Worm (Caenorhabditis elegans) whole organism, young adult: ENCODE data around the gene R12G8.1.

Experiments used
- B0019.2 ChIP-seq: fragments of 200-800 bp; sonication (Bioruptor generic); conservative IDR thresholded peaks from 2 replicates; pipeline ENCODE4 v1.3.6; 2022; ENCODE audit warnings: missing genetic modification reagents, missing genetic modification characterization, missing compliant biosample characterization
- B0261.1 ChIP-seq: sonication (generic microtip); optimal IDR thresholded peaks from 2 replicates; lab custom pipeline; 2016; ENCODE audit warnings: mild to moderate bottlenecking, missing genetic modification characterization, moderate library complexity, missing compliant biosample characterization
- B0336.3 ChIP-seq: fragments of 200-800 bp; sonication (Bioruptor generic); IDR thresholded peaks from 2 replicates; pipeline ENCODE4 v1.3.6; 2022; ENCODE audit warnings: missing genetic modification characterization, missing compliant biosample characterization
- C06A6.2 ChIP-seq: fragments of 200-800 bp; sonication (Bioruptor generic); conservative IDR thresholded peaks from 2 replicates; pipeline ENCODE4 v1.3.6; 2022; ENCODE audit warnings: missing genetic modification characterization, missing compliant biosample characterization
- F10E7.11 ChIP-seq: sonication (generic microtip); optimal IDR thresholded peaks from 2 replicates; lab custom pipeline; 2017; ENCODE audit warnings: mild to moderate bottlenecking, missing genetic modification characterization, moderate library complexity, missing compliant biosample characterization
- F23B12.7 ChIP-seq: sonication (generic microtip); optimal IDR thresholded peaks from 2 replicates; lab custom pipeline; 2017; ENCODE audit warnings: missing genetic modification characterization, mild to moderate bottlenecking, missing compliant biosample characterization, antibody characterized with exemption, moderate library complexity; ENCODE audit not compliant: insufficient read depth
- F33H1.4 ChIP-seq: fragments of 200-800 bp; sonication (Bioruptor generic); IDR thresholded peaks from 2 replicates; pipeline ENCODE4 v1.3.6; 2022; ENCODE audit warnings: missing genetic modification reagents, missing genetic modification characterization, missing compliant biosample characterization
- F39B2.1 ChIP-seq: fragments of 200-800 bp; sonication (Bioruptor generic); IDR thresholded peaks from 2 replicates; pipeline ENCODE4 v1.3.6; 2022; ENCODE audit warnings: missing genetic modification reagents, missing genetic modification characterization, missing compliant biosample characterization
- F49E8.2 ChIP-seq: sonication (generic microtip); optimal IDR thresholded peaks from 3 replicates; lab custom pipeline; 2017; ENCODE audit warnings: missing genetic modification characterization, mild to moderate bottlenecking, missing compliant biosample characterization, antibody characterized with exemption, moderate library complexity; ENCODE audit not compliant: insufficient read depth
- F52B5.7 ChIP-seq: sonication (generic microtip); optimal IDR thresholded peaks from 2 replicates; lab custom pipeline; 2016; ENCODE audit warnings: mild to moderate bottlenecking, missing genetic modification characterization, missing compliant biosample characterization
- Y53F4B.3 ChIP-seq: fragments of 200-800 bp; sonication (Bioruptor generic); IDR thresholded peaks from 2 replicates; pipeline ENCODE4 v1.3.6; 2022; ENCODE audit warnings: missing genetic modification reagents, missing genetic modification characterization, missing compliant biosample characterization
- Y79H2A.3 ChIP-seq: fragments of 200-800 bp; sonication (Bioruptor generic); conservative IDR thresholded peaks from 2 replicates; pipeline ENCODE4 v1.3.6; 2022; ENCODE audit warnings: missing genetic modification reagents, missing genetic modification characterization, missing compliant biosample characterization
- ZK185.1 ChIP-seq: sonication (generic microtip); optimal IDR thresholded peaks from 2 replicates; lab custom pipeline; 2016; ENCODE audit warnings: mild to moderate bottlenecking, missing genetic modification characterization, missing compliant biosample characterization; ENCODE audit not compliant: poor library complexity, severe bottlenecking
- atf-7 ChIP-seq: sonication (generic microtip); optimal IDR thresholded peaks from 2 replicates; lab custom pipeline; 2017; ENCODE audit warnings: mild to moderate bottlenecking, missing genetic modification characterization, missing compliant biosample characterization
- athp-1 ChIP-seq: sonication (generic microtip); optimal IDR thresholded peaks from 2 replicates; lab custom pipeline; 2017; ENCODE audit warnings: mild to moderate bottlenecking, missing genetic modification characterization, missing compliant biosample characterization
- bed-2 ChIP-seq: fragments of 200-800 bp; sonication (Bioruptor generic); IDR thresholded peaks from 2 replicates; pipeline ENCODE4 v1.3.6; 2022; ENCODE audit warnings: missing genetic modification reagents, missing genetic modification characterization, missing compliant biosample characterization
- ceh-58 ChIP-seq: fragments of 200-800 bp; sonication (Bioruptor generic); IDR thresholded peaks from 2 replicates; pipeline ENCODE4 v1.3.6; 2022; ENCODE audit warnings: missing genetic modification characterization, missing compliant biosample characterization
- egl-18 ChIP-seq: fragments of 200-800 bp; sonication (Bioruptor generic); IDR thresholded peaks from 2 replicates; pipeline ENCODE4 v1.3.6; 2022; ENCODE audit warnings: missing genetic modification reagents, missing genetic modification characterization, missing compliant biosample characterization
- ets-4 ChIP-seq: fragments of 200-800 bp; sonication (Bioruptor generic); optimal IDR thresholded peaks from 2 replicates; lab custom pipeline; 2018; ENCODE audit warnings: mild to moderate bottlenecking, missing genetic modification characterization, missing compliant biosample characterization
- hlh-12 ChIP-seq: sonication (generic microtip); optimal IDR thresholded peaks from 2 replicates; lab custom pipeline; 2016; ENCODE audit warnings: missing genetic modification characterization, missing compliant biosample characterization
- hrde-1 ChIP-seq: sonication (generic microtip); optimal IDR thresholded peaks from 2 replicates; lab custom pipeline; 2016; ENCODE audit warnings: missing genetic modification characterization, mild to moderate bottlenecking, missing compliant biosample characterization, moderate library complexity, missing genotype, missing genetic modification reagents, borderline replicate concordance
- let-526 ChIP-seq: fragments of 200-800 bp; sonication (Bioruptor generic); IDR thresholded peaks from 2 replicates; pipeline ENCODE4 v1.3.6; 2022; ENCODE audit warnings: missing genetic modification reagents, missing genetic modification characterization, missing compliant biosample characterization
- lin-26 ChIP-seq: fragments of 200-800 bp; sonication (Bioruptor generic); IDR thresholded peaks from 2 replicates; pipeline ENCODE4 v1.3.6; 2022; ENCODE audit warnings: missing genetic modification reagents, missing genetic modification characterization, missing compliant biosample characterization
- lin-40 ChIP-seq: sonication (generic microtip); optimal IDR thresholded peaks from 2 replicates; lab custom pipeline; 2016; ENCODE audit warnings: missing genetic modification characterization, mild to moderate bottlenecking, missing compliant biosample characterization, missing genotype, missing genetic modification reagents
- lin-54 ChIP-seq: fragments of 200-800 bp; sonication (Bioruptor generic); optimal IDR thresholded peaks from 2 replicates; lab custom pipeline; 2018; ENCODE audit warnings: mild to moderate bottlenecking, missing genetic modification characterization, missing compliant biosample characterization
- lir-1 ChIP-seq: fragments of 200-800 bp; sonication (Bioruptor generic); conservative IDR thresholded peaks from 2 replicates; pipeline ENCODE4 v1.3.6; 2022; ENCODE audit warnings: missing genetic modification reagents, missing genetic modification characterization, missing compliant biosample characterization
- lsl-1 ChIP-seq: fragments of 200-800 bp; sonication (Bioruptor generic); optimal IDR thresholded peaks from 2 replicates; lab custom pipeline; 2018; ENCODE audit warnings: mild to moderate bottlenecking, missing genetic modification characterization, moderate library complexity, missing compliant biosample characterization
- lsy-27 ChIP-seq: sonication (generic microtip); optimal IDR thresholded peaks from 2 replicates; lab custom pipeline; 2017; ENCODE audit warnings: missing genetic modification characterization, mild to moderate bottlenecking, missing compliant biosample characterization, antibody characterized with exemption, missing genotype, borderline replicate concordance; ENCODE audit not compliant: insufficient read depth
- mel-28 ChIP-seq: sonication (generic microtip); optimal IDR thresholded peaks from 2 replicates; lab custom pipeline; 2016; ENCODE audit warnings: borderline replicate concordance, mild to moderate bottlenecking, missing genetic modification characterization, missing compliant biosample characterization
- mxl-1 ChIP-seq: sonication (generic microtip); optimal IDR thresholded peaks from 2 replicates; lab custom pipeline; 2016; ENCODE audit warnings: missing genetic modification characterization, missing compliant biosample characterization
- nhr-120 ChIP-seq: fragments of 200-800 bp; sonication (Bioruptor generic); IDR thresholded peaks from 2 replicates; pipeline ENCODE4 v1.3.6; 2022; ENCODE audit warnings: missing genetic modification characterization, missing compliant biosample characterization
- nhr-179 ChIP-seq: sonication (generic microtip); optimal IDR thresholded peaks from 2 replicates; lab custom pipeline; 2016; ENCODE audit warnings: mild to moderate bottlenecking, missing genetic modification characterization, missing compliant biosample characterization
- rpc-1 ChIP-seq, 2 experiments: fragments of 150-350 bp in 1 of 2; sonication (generic microtip) in 1 of 2; optimal IDR thresholded peaks; 2 replicates each; lab custom pipeline; 2014 to 2018; ENCODE audit warnings: missing biosample characterization in 1 of 2, missing genetic modification characterization in 1 of 2, missing genetic modification reagents in 1 of 2, missing genotype in 1 of 2
- snpc-3.4 ChIP-seq: sonication (generic microtip); optimal IDR thresholded peaks from 2 replicates; lab custom pipeline; 2017; ENCODE audit warnings: missing genetic modification characterization, mild to moderate bottlenecking, missing compliant biosample characterization, antibody characterized with exemption, moderate library complexity, missing genotype, missing genetic modification reagents
- snpc-4 ChIP-seq, 5 experiments: fragments of 150-350 bp in 1 of 5; sonication (generic microtip) in 4 of 5; optimal IDR thresholded peaks; 2 replicates each; lab custom pipeline; 2014 to 2018; ENCODE audit warnings: missing genetic modification characterization in 5 of 5, missing biosample characterization in 3 of 5, antibody characterized with exemption in 2 of 5, mild to moderate bottlenecking in 2 of 5, missing compliant biosample characterization in 2 of 5, missing genotype in 2 of 5, moderate library complexity in 2 of 5, missing genetic modification reagents in 1 of 5
- tbp1 ChIP-seq: fragments of 200-800 bp; sonication (Bioruptor generic); optimal IDR thresholded peaks from 2 replicates; lab custom pipeline; 2018; ENCODE audit warnings: mild to moderate bottlenecking, missing genetic modification characterization, missing compliant biosample characterization
- zim-3 ChIP-seq: sonication (generic microtip); optimal IDR thresholded peaks from 2 replicates; lab custom pipeline; 2017; ENCODE audit warnings: mild to moderate bottlenecking, missing genetic modification characterization, moderate library complexity, missing compliant biosample characterization
- ztf-18 ChIP-seq: sonication (generic microtip); optimal IDR thresholded peaks from 2 replicates; lab custom pipeline; 2016; ENCODE audit warnings: missing genotype, mild to moderate bottlenecking, missing genetic modification characterization, missing compliant biosample characterization
- ztf-6 ChIP-seq: fragments of 200-800 bp; sonication (Bioruptor generic); IDR thresholded peaks from 2 replicates; pipeline ENCODE4 v1.3.6; 2022; ENCODE audit warnings: missing genetic modification reagents, missing genetic modification characterization, missing compliant biosample characterization

Gene R12G8.1

DNA sequence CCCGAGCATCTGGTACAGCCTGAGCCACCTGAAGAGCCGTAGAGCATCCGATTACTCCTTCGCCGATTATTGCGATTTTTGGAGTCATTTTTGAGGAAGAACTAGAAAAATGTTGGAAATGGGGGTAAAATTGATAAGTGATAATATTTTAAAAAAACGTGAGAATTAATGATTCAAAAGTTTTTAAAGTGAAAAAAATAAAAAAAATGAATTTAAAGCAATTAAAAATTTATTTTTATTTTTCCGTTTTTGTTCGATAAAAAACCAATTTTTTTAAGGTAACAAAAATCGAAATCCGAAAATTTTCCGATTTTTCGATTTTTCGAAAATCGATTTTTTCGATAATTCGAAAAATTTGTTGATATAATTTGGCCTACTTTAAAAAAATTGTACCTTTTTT, 28.1 kb upstream of the R12G8.1 start, which contains the start of gene ddo-1:
ddo-1 (minus strand) TSS at position 101 of the 400 bp plus-strand sequence.
- TF ChIP-seq ceh-58 (GFP tag; lab: Robert Waterston, UW) = no peak
- TF ChIP-seq hlh-12 (tag; lab: Kevin White, UChicago) = no peak
- no peak for TF ChIP-seq lsy-27 (tag; lab: Kevin White, UChicago)
- no peak for TF ChIP-seq athp-1 (tag; lab: Kevin White, UChicago)
- TF ChIP-seq hrde-1 (tag; lab: Kevin White, UChicago) = no peak
- no peak for TF ChIP-seq Y53F4B.3
- TF ChIP-seq, all 124 proteins: peak for 0

DNA sequence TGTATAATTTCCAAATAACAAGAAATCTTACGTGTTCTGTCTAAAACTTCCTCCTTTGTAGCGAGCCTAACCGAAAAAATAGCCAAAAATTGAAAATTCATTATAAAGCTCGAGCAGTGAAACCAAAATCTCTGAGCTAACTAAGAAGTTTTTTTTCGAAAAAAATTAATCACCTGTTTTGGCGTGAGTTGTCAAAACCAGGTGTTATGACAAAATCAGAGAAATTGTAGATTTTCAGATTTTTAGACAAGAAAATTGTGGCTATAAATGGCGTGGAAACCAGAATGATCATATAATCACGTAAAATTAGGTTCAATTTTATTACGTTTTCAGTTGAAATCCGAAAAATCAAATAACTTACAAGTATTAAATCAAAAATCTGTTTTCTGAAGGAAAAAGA, 24.1 kb upstream of the R12G8.1 start, which contains the start of gene sre-21:
sre-21 (minus strand) TSS at position 101 of the 400 bp plus-strand sequence.
- TF ChIP-seq F39B2.1 (GFP tag; lab: Robert Waterston, UW) = no peak
- no peak for TF ChIP-seq nhr-179 (tag; lab: Kevin White, UChicago)
- TF ChIP-seq lsl-1 (GFP tag; lab: Kevin White, UChicago) = no peak

DNA sequence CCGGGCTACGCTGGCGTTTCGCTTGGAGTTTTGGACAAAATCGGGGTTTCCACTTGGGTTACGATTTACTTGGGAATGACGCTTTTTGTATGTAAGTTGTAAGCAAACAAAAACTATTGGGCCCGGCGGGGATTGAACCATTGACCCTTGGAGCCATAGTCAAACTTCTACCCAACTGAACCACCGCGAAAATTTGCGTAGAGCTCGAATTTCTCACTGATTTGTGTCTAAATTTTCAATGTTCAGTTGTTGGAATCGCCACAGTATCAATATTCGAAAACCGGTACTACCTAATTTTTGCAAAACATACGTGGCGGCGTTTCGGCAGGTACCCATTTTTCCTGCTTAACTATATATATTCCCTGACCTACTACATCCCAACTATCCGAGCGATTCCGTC, 18.7 kb upstream of the R12G8.1 start:
- no peak for TF ChIP-seq snpc-3.4
- TF ChIP-seq ztf-18 (tag; lab: Kevin White, UChicago) = no peak
- no peak for TF ChIP-seq nhr-120 (GFP tag; lab: Robert Waterston, UW)
- 0 out of 2 replicates have a peak, but pooled peaks have one; percentile 32 for TF ChIP-seq lin-26 (GFP tag; lab: Robert Waterston, UW)
- no peak for TF ChIP-seq Y79H2A.3
- no peak for TF ChIP-seq rpc-1 (optimal IDR thresholded peaks at IDR 0.05; lab: Kevin White, UChicago)
- peak; percentile 61 for TF ChIP-seq rpc-1 (tag; optimal IDR thresholded peaks at IDR 0.05; lab: Kevin White, UChicago)
- peak; percentile 74 for TF ChIP-seq tbp1 (GFP tag; lab: Kevin White, UChicago)
- TF ChIP-seq let-526 (GFP tag; lab: Robert Waterston, UW) = no peak
- TF ChIP-seq B0336.3 = no peak
- no peak for TF ChIP-seq ceh-58 (GFP tag; lab: Robert Waterston, UW)
- no peak for TF ChIP-seq atf-7 (tag; lab: Kevin White, UChicago)
- no peak for TF ChIP-seq egl-18
- TF ChIP-seq B0261.1 (tag; lab: Kevin White, UChicago) = peak; percentile 29
- TF ChIP-seq mel-28 = no peak

DNA sequence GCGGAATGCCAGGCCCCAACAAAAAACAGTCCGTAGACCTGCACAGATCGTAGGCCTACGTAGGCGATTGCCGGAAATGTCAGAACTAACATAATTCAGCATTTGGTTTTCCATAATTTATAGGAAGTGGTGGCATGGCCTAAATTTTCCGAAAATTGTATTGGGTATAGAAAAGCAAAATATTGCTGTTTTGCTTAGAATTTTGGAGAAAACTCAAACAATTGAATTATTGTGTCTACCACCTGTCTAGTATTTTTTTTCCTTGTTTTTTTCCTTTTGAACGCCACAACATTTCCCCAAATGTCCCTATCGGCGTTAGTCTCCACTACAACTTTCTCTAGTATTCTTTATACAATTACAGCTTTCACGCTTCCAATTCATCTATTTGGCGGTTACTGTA, 18.2 kb upstream of the R12G8.1 start, which contains the start of gene srh-284:
srh-284 (plus strand) TSS at position 301 of the 400 bp plus-strand sequence.
- TF ChIP-seq F23B12.7 (tag; lab: Kevin White, UChicago) (no peak), bed-2 (GFP tag; lab: Robert Waterston, UW) (no peak)

DNA sequence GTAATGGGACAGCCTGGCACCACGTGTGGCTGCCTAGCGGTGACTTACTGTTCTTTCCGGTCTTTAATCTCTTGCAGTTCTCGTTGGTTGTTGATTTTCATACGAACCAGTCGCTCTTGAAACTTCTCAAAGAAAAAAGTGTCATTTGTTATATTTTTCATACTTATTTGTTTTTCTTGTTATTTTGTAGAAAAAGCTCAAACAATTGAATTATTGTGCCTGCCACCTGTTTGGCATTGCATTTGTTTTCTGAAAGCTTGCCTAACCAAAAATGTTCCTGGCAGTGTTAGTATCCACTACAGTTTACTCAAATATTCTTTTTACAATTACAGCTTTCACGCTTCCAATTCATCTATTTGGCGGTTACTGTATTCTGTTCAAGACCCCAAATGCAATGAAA, 16.0 kb upstream of the R12G8.1 start, which contains the start of the genes C47A10.16 and srh-283:
C47A10.16 (minus strand) TSS at position 101 of the 400 bp plus-strand sequence.
srh-283 (plus strand) TSS at position 272 of the 400 bp plus-strand sequence.
- TF ChIP-seq lsy-27 (tag; lab: Kevin White, UChicago) (no peak), mxl-1 (tag; lab: Kevin White, UChicago) (no peak), ZK185.1 (tag; lab: Kevin White, UChicago) (no peak), hrde-1 (tag; lab: Kevin White, UChicago) (no peak), lir-1 (no peak), lin-54 (no peak), F52B5.7 (no peak), B0019.2 (GFP tag; lab: Robert Waterston, UW) (no peak), zim-3 (tag; lab: Kevin White, UChicago) (no peak), C06A6.2 (no peak), lin-40 (tag; lab: Kevin White, UChicago) (no peak), F10E7.11 (tag; lab: Kevin White, UChicago) (no peak), tbp1 (GFP tag; lab: Kevin White, UChicago) (no peak), F33H1.4 (GFP tag; lab: Robert Waterston, UW) (no peak), ztf-6 (GFP tag; lab: Robert Waterston, UW) (no peak), snpc-4 (GFP tag; optimal IDR thresholded peaks at IDR 0.05; lab: Kevin White, UChicago) (no peak), snpc-4 (tag; optimal IDR thresholded peaks at IDR 0.05; lab: Kevin White, UChicago) (no peak), ets-4 (GFP tag; lab: Kevin White, UChicago) (no peak), F49E8.2 (tag; lab: Kevin White, UChicago) (no peak), B0336.3 (no peak)
